Fruit fly (Drosophila melanogaster) whole organism, adult: ENCODE measurements around the gene lsn.

ENCODE experiments used
- CG12768 ChIP-seq: fragments of 200-800 bp; sonication (Bioruptor generic); optimal IDR thresholded peaks from 2 replicates; lab custom pipeline; 2017; ENCODE audit warnings: missing biosample characterization, missing genetic modification characterization, mild to moderate bottlenecking, moderate library complexity, missing genetic modification reagents
- CG14711 ChIP-seq: fragments of 200-800 bp; sonication (Bioruptor generic); optimal IDR thresholded peaks from 2 replicates; lab custom pipeline; 2018; ENCODE audit warnings: missing biosample characterization, mild to moderate bottlenecking, missing genetic modification characterization, moderate library complexity
- Mnt ChIP-seq: fragments of 200-800 bp; sonication (Bioruptor generic); optimal IDR thresholded peaks from 2 replicates; lab custom pipeline; 2016; ENCODE audit warnings: missing biosample characterization, mild to moderate bottlenecking, missing genetic modification characterization
- cic ChIP-seq: fragments of 200-800 bp; sonication (Bioruptor generic); optimal IDR thresholded peaks from 2 replicates; lab custom pipeline; 2017; ENCODE audit warnings: missing biosample characterization, mild to moderate bottlenecking, missing genetic modification characterization, moderate library complexity
- kay ChIP-seq: fragments of 200-800 bp; sonication (Bioruptor generic); peaks from one replicate; lab custom pipeline; 2016; ENCODE audit warnings: missing biosample characterization, missing genetic modification characterization, borderline replicate concordance
- tj ChIP-seq: fragments of 200-800 bp; sonication (Bioruptor generic); optimal IDR thresholded peaks from 3 replicates; lab custom pipeline; 2017; ENCODE audit warnings: missing biosample characterization, mild to moderate bottlenecking, missing genetic modification characterization, moderate library complexity

DNA sequence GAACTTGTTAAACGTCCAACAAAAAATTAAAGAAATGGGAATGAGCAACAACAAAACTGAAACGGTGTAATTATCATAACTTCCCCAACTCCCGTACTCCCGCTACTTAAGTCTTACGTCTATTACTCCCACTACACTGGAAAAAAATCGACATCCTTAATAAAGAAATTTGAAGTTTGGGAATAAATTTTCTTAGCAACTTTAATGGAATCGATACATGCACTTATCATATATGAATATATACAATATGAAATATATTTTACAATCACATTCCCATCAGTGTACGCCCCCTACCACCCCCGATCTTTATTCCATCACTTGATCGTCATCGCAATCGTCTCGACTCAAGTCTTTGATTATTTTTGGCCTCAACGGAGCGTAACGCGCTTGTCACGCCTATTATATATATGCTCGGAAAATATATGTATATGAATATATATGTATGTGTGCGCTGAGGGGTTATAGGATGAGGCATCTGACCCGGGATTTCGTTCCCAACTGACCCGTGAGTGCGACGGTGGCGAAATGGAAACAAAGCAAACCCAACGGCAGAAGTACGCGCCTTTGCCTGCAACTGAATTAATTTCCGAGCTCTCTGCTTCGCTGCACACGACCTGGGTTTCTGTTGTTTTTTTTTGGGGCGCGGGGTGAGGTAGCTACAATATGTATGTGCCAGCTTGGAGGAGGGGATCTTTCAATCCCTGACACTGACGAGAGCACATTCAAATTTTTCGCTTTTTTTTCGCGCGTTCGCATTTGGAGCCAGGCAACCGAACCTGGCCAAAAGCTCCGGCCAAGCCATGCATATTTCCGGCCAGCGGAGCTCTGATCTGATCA, 30.5 kb upstream of the lsn start:
- no peak for TF ChIP-seq CG14711
- TF ChIP-seq kay, result no peak
- no peak for TF ChIP-seq cic
- no peak for TF ChIP-seq tj (GFP tag; lab: Kevin White, UChicago)
- no peak for TF ChIP-seq CG12768 (GFP tag; lab: Kevin White, UChicago)
- no peak for TF ChIP-seq Mnt (GFP tag; lab: Kevin White, UChicago)
